Fruit fly (Drosophila melanogaster) whole organism, embryonic: ENCODE data around the gene CG7601.

Source experiments
- Awh ChIP-seq: fragments of 200-800 bp; sonication (Bioruptor generic); IDR thresholded peaks from 2 replicates; pipeline ENCODE4, ENCODE4 v1.3.6; 2022; ENCODE audit warnings: missing biosample characterization, missing genetic modification characterization
- CG10147 ChIP-seq: fragments of 200-800 bp; sonication (Bioruptor generic); optimal IDR thresholded peaks from 2 replicates; lab custom pipeline; 2019; ENCODE audit warnings: missing biosample characterization, mild to moderate bottlenecking, missing genetic modification characterization, moderate library complexity
- CG1024 ChIP-seq: fragments of 200-800 bp; sonication (Bioruptor generic); IDR thresholded peaks from 2 replicates; pipeline ENCODE4 v1.3.6; 2022; ENCODE audit warnings: missing biosample characterization, missing genetic modification characterization
- CG10565 ChIP-seq: fragments of 200-800 bp; sonication (Bioruptor generic); optimal IDR thresholded peaks from 3 replicates; lab custom pipeline; 2016; ENCODE audit warnings: missing biosample characterization, mild to moderate bottlenecking, missing genetic modification characterization
- CG11085 ChIP-seq: fragments of 200-800 bp; sonication (Bioruptor generic); IDR thresholded peaks from 2 replicates; pipeline ENCODE4 v1.3.6; 2022; ENCODE audit warnings: missing biosample characterization, missing genetic modification characterization
- CG12071 ChIP-seq: fragments of 200-800 bp; sonication (Bioruptor generic); optimal IDR thresholded peaks from 3 replicates; lab custom pipeline; 2018; ENCODE audit warnings: missing biosample characterization, mild to moderate bottlenecking, missing genetic modification characterization
- CG12219 ChIP-seq: fragments of 200-800 bp; sonication (Bioruptor generic); optimal IDR thresholded peaks from 3 replicates; lab custom pipeline; 2018; ENCODE audit warnings: missing biosample characterization, mild to moderate bottlenecking, missing genetic modification characterization
- CG1233 ChIP-seq: fragments of 200-800 bp; sonication (Bioruptor generic); optimal IDR thresholded peaks from 4 replicates; lab custom pipeline; 2018; ENCODE audit warnings: missing biosample characterization, mild to moderate bottlenecking, missing genetic modification characterization
- CG13296 ChIP-seq: fragments of 200-800 bp; sonication (Bioruptor generic); optimal IDR thresholded peaks from 3 replicates; lab custom pipeline; 2018; ENCODE audit warnings: missing biosample characterization, mild to moderate bottlenecking, missing genetic modification characterization
- CG13894 ChIP-seq: fragments of 200-800 bp; sonication (Bioruptor generic); optimal IDR thresholded peaks from 3 replicates; lab custom pipeline; 2018; ENCODE audit warnings: missing biosample characterization, mild to moderate bottlenecking, missing genetic modification characterization, moderate library complexity
- CG14667 ChIP-seq: fragments of 200-800 bp; sonication (Bioruptor generic); IDR thresholded peaks from 2 replicates; pipeline ENCODE4 v1.3.6; 2022; ENCODE audit warnings: missing biosample characterization, missing genetic modification characterization
- CG17328 ChIP-seq: fragments of 200-800 bp; sonication (Bioruptor generic); IDR thresholded peaks from 2 replicates; pipeline ENCODE4 v1.3.6; 2022; ENCODE audit warnings: missing biosample characterization, missing genetic modification characterization
- CG1792 ChIP-seq: fragments of 200-800 bp; sonication (Bioruptor generic); optimal IDR thresholded peaks from 2 replicates; lab custom pipeline; 2016; ENCODE audit warnings: missing biosample characterization, missing genetic modification characterization
- CG18764 ChIP-seq: fragments of 200-800 bp; sonication (Bioruptor generic); optimal IDR thresholded peaks from 3 replicates; lab custom pipeline; 2016; ENCODE audit warnings: missing biosample characterization, missing genetic modification characterization
- CG33557 ChIP-seq: fragments of 200-800 bp; sonication (Bioruptor generic); optimal IDR thresholded peaks from 2 replicates; lab custom pipeline; 2019; ENCODE audit warnings: missing biosample characterization, mild to moderate bottlenecking, missing genetic modification characterization, moderate library complexity
- CG3995 ChIP-seq: fragments of 200-800 bp; sonication (Bioruptor generic); optimal IDR thresholded peaks from 3 replicates; lab custom pipeline; 2016; ENCODE audit warnings: missing biosample characterization, missing genetic modification characterization
- CG4282 ChIP-seq: fragments of 200-800 bp; sonication (Bioruptor generic); optimal IDR thresholded peaks from 2 replicates; lab custom pipeline; 2016; ENCODE audit warnings: missing biosample characterization, missing genetic modification characterization
- CG5245 ChIP-seq: fragments of 200-800 bp; sonication (Bioruptor generic); optimal IDR thresholded peaks from 3 replicates; lab custom pipeline; 2016; ENCODE audit warnings: missing biosample characterization, missing genetic modification characterization
- CG8944 ChIP-seq: fragments of 200-800 bp; sonication (Bioruptor generic); optimal IDR thresholded peaks from 3 replicates; lab custom pipeline; 2016; ENCODE audit warnings: missing biosample characterization, missing genetic modification characterization
- CG9727 ChIP-seq: fragments of 200-800 bp; sonication (Bioruptor generic); optimal IDR thresholded peaks from 3 replicates; lab custom pipeline; 2017; ENCODE audit warnings: missing biosample characterization, mild to moderate bottlenecking, missing genetic modification characterization
- Chrac-16 ChIP-seq: fragments of 200-800 bp; sonication (Bioruptor generic); optimal IDR thresholded peaks from 3 replicates; lab custom pipeline; 2016; ENCODE audit warnings: missing biosample characterization, missing genetic modification characterization
- Doc2 ChIP-seq: fragments of 200-800 bp; sonication (Bioruptor generic); IDR thresholded peaks from 2 replicates; pipeline ENCODE4 v1.3.6; 2022; ENCODE audit warnings: missing biosample characterization, missing genetic modification characterization
- Fer1 ChIP-seq: fragments of 200-800 bp; sonication (Bioruptor generic); optimal IDR thresholded peaks from 2 replicates; lab custom pipeline; 2017; ENCODE audit warnings: missing biosample characterization, mild to moderate bottlenecking, missing genetic modification characterization
- H2.0 ChIP-seq: fragments of 200-800 bp; sonication (Bioruptor generic); IDR thresholded peaks from 2 replicates; pipeline ENCODE4 v1.3.6; 2022; ENCODE audit warnings: missing biosample characterization, missing genetic modification characterization
- Hr39 ChIP-seq: fragments of >200 bp; optimal IDR thresholded peaks from 2 replicates; lab custom pipeline; 2017
- Hr78 ChIP-seq, 2 experiments: fragments of 200-800 bp in 1 of 2; fragments of >200 bp in 1 of 2; sonication (Bioruptor generic) in 1 of 2; optimal IDR thresholded peaks; 2 replicates each; lab custom pipeline; 2017 to 2019; ENCODE audit warnings: missing biosample characterization in 2 of 2, missing genetic modification characterization in 2 of 2, mild to moderate bottlenecking in 1 of 2, moderate library complexity in 1 of 2
- MBD-R2 ChIP-seq: fragments of 200-800 bp; sonication (Bioruptor generic); IDR thresholded peaks from 2 replicates; pipeline ENCODE4 v1.3.6; 2022; ENCODE audit warnings: missing biosample characterization, missing genetic modification characterization
- NC2β ChIP-seq: fragments of 200-800 bp; sonication (Bioruptor generic); optimal IDR thresholded peaks from 2 replicates; lab custom pipeline; 2016; ENCODE audit warnings: missing biosample characterization, missing genetic modification characterization
- Oaz ChIP-seq: fragments of 200-800 bp; sonication (Bioruptor generic); IDR thresholded peaks from 2 replicates; pipeline ENCODE4 v1.3.6; 2022; ENCODE audit warnings: missing biosample characterization, missing genetic modification characterization
- Ptx1 ChIP-seq: fragments of 200-800 bp; sonication (Bioruptor generic); IDR thresholded peaks from 2 replicates; pipeline ENCODE4 v1.3.6; 2022; ENCODE audit warnings: missing biosample characterization, missing genetic modification characterization
- Vsx1 ChIP-seq: fragments of 200-800 bp; sonication (Bioruptor generic); optimal IDR thresholded peaks from 2 replicates; lab custom pipeline; 2017; ENCODE audit warnings: missing biosample characterization, mild to moderate bottlenecking, missing genetic modification characterization, missing genetic modification reagents
- btn ChIP-seq: fragments of 200-800 bp; sonication (Bioruptor generic); optimal IDR thresholded peaks from 2 replicates; lab custom pipeline; 2016; ENCODE audit warnings: missing biosample characterization, missing genetic modification characterization
- crp ChIP-seq, 2 experiments: fragments of 200-800 bp; sonication (Bioruptor generic); optimal IDR thresholded peaks; 2 replicates in 1 of 2; 3 replicates in 1 of 2; lab custom pipeline; 2017; ENCODE audit warnings: missing biosample characterization in 2 of 2, missing genetic modification characterization in 2 of 2, mild to moderate bottlenecking in 1 of 2, moderate library complexity in 1 of 2
- dan ChIP-seq: fragments of 200-800 bp; sonication (Bioruptor generic); IDR thresholded peaks from 2 replicates; pipeline ENCODE4 v1.3.6; 2022; ENCODE audit warnings: missing biosample characterization, missing genetic modification characterization
- dati ChIP-seq: fragments of 200-800 bp; sonication (Bioruptor generic); IDR thresholded peaks from 2 replicates; pipeline ENCODE4 v1.3.6; 2022; ENCODE audit warnings: missing biosample characterization, missing genetic modification characterization
- ems ChIP-seq: fragments of 200-800 bp; sonication (Bioruptor generic); optimal IDR thresholded peaks from 3 replicates; lab custom pipeline; 2016; ENCODE audit warnings: missing biosample characterization, missing genetic modification characterization
- kni ChIP-seq: fragments of 200-800 bp; sonication (Bioruptor generic); optimal IDR thresholded peaks from 3 replicates; lab custom pipeline; 2017; ENCODE audit warnings: mild to moderate bottlenecking, missing biosample characterization, missing genetic modification reagents, missing genetic modification characterization
- mld ChIP-seq: fragments of 200-800 bp; sonication (Bioruptor generic); IDR thresholded peaks from 3 replicates; pipeline ENCODE4 v1.3.6; 2022; ENCODE audit warnings: missing biosample characterization, missing genetic modification characterization; ENCODE audit not compliant: partially characterized antibody
- nau ChIP-seq: fragments of 200-800 bp; sonication (Bioruptor generic); optimal IDR thresholded peaks from 3 replicates; lab custom pipeline; 2017; ENCODE audit warnings: missing biosample characterization, mild to moderate bottlenecking, missing genetic modification characterization, missing genetic modification reagents
- nom ChIP-seq: fragments of 200-800 bp; sonication (Bioruptor generic); optimal IDR thresholded peaks from 2 replicates; lab custom pipeline; 2017; ENCODE audit warnings: missing biosample characterization, missing genetic modification characterization, mild to moderate bottlenecking, moderate library complexity, missing genetic modification reagents
- oc ChIP-seq: fragments of 200-800 bp; sonication (Bioruptor generic); optimal IDR thresholded peaks from 2 replicates; lab custom pipeline; 2018; ENCODE audit warnings: missing biosample characterization, mild to moderate bottlenecking, missing genetic modification characterization, moderate library complexity
- pita ChIP-seq: fragments of 200-800 bp; sonication (Bioruptor generic); optimal IDR thresholded peaks from 2 replicates; lab custom pipeline; 2017; ENCODE audit warnings: missing biosample characterization, mild to moderate bottlenecking, missing genetic modification characterization
- ranshi ChIP-seq: fragments of 200-800 bp; sonication (Bioruptor generic); IDR thresholded peaks from 2 replicates; pipeline ENCODE4 v1.3.6; 2022; ENCODE audit warnings: missing biosample characterization, missing genetic modification characterization
- salm ChIP-seq: fragments of 200-800 bp; sonication (Bioruptor generic); optimal IDR thresholded peaks from 2 replicates; lab custom pipeline; 2018; ENCODE audit warnings: missing biosample characterization, mild to moderate bottlenecking, missing genetic modification characterization
- sd ChIP-seq: fragments of 200-800 bp; sonication (Bioruptor generic); optimal IDR thresholded peaks from 3 replicates; lab custom pipeline; 2018; ENCODE audit warnings: missing biosample characterization, mild to moderate bottlenecking, missing genetic modification characterization, moderate library complexity
- sens ChIP-seq: fragments of 200-800 bp; sonication (Bioruptor generic); peaks from one replicate; lab custom pipeline; 2016; ENCODE audit warnings: missing biosample characterization, missing genetic modification characterization
- sisA ChIP-seq: fragments of 200-800 bp; sonication (Bioruptor generic); IDR thresholded peaks from 2 replicates; pipeline ENCODE4 v1.3.6; 2022; ENCODE audit warnings: missing biosample characterization, missing genetic modification characterization
- slou ChIP-seq: fragments of 200-800 bp; sonication (Bioruptor generic); optimal IDR thresholded peaks from 3 replicates; lab custom pipeline; 2016; ENCODE audit warnings: missing biosample characterization, missing genetic modification characterization
- ssp ChIP-seq: fragments of 200-800 bp; sonication (Bioruptor generic); IDR thresholded peaks from 2 replicates; pipeline ENCODE4 v1.3.6; 2022; ENCODE audit warnings: missing biosample characterization, missing genetic modification characterization
- unc-4 ChIP-seq: fragments of 200-800 bp; sonication (Bioruptor generic); IDR thresholded peaks from 2 replicates; pipeline ENCODE4 v1.3.6; 2022; ENCODE audit warnings: missing biosample characterization, missing genetic modification characterization; ENCODE audit not compliant: partially characterized antibody
- zfh2 ChIP-seq: fragments of 200-800 bp; sonication (Bioruptor generic); optimal IDR thresholded peaks from 2 replicates; lab custom pipeline; 2016; ENCODE audit warnings: missing biosample characterization, missing genetic modification characterization

The CG7601 gene

DNA sequence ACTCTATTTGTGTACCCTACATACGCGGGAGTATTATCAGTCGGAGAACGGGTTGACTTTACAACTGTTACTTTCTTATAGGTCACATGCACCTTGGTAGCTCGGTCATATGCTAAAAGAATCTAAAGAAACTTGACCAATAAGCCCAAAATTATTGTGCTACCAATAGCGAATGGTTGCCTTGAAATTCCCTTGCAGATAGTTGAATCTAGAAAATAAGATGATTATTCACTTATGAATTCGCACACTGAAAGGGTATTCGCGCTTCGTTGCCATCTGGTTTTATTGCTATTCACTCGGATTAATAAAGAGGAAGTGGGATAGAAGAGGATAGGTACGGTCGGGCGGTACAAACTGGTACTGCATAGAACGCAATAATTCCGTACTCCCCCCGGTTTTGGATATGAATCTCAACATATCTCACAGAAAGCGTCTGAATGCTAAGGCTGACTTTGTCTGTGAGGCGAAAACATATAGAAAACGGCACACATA is 37.3 kb upstream of the CG7601 start (continued):
- TF ChIP-seq CG11085 (GFP tag; lab: Robert Waterston, UW) (0 out of 2 replicates have a peak, but pooled peaks have one; percentile 28), Ptx1 (GFP tag; lab: Robert Waterston, UW) (peak; percentile 78), CG1792 (GFP tag; lab: Kevin White, UChicago) (peak; percentile 53), dan (no peak), CG12219 (GFP tag; lab: Kevin White, UChicago) (peak; percentile 59), CG14667 (peak; percentile 57), CG5245 (GFP tag; lab: Kevin White, UChicago) (peak; percentile 30), Chrac-16 (GFP tag; lab: Kevin White, UChicago) (peak; percentile 62), zfh2 (peak; percentile 88), Hr78 (GFP tag; optimal IDR thresholded peaks at IDR 0.05; lab: Kevin White, UChicago) (no peak), crp (GFP tag; optimal IDR thresholded peaks at IDR 0.05; lab: Kevin White, UChicago) (peak in 1 of 2 experiments; percentile 30), pita (no peak), CG13894 (tag; lab: Kevin White, UChicago) (peak; percentile 99), btn (GFP tag; lab: Kevin White, UChicago) (peak; percentile 23), dati (GFP tag; lab: Robert Waterston, UW) (no peak), Awh (GFP tag; lab: Robert Waterston, UW) (no peak), salm (tag; lab: Kevin White, UChicago) (no peak), CG8944 (GFP tag; lab: Kevin White, UChicago) (peak; percentile 75), NC2β (GFP tag; lab: Kevin White, UChicago) (peak; percentile 30), CG1024 (GFP tag; lab: Robert Waterston, UW) (no peak), slou (GFP tag; lab: Kevin White, UChicago) (peak; percentile 64), ems (GFP tag; lab: Kevin White, UChicago) (peak; percentile 75), mld (no peak), sens (GFP tag; lab: Kevin White, UChicago) (peak; percentile 93), unc-4 (GFP tag; lab: Robert Waterston, UW) (no peak), CG12071 (GFP tag; lab: Kevin White, UChicago) (peak; percentile 70), kni (GFP tag; lab: Kevin White, UChicago) (no peak), Oaz (GFP tag; lab: Robert Waterston, UW) (peak; percentile 49), CG18764 (GFP tag; lab: Kevin White, UChicago) (no peak), ranshi (GFP tag; lab: Robert Waterston, UW) (peak; percentile 67; the same call in 1 of the 2 replicates), Vsx1 (no peak), H2.0 (GFP tag; lab: Robert Waterston, UW) (peak; percentile 33; the same call in 1 of the 2 replicates), CG17328 (GFP tag; lab: Robert Waterston, UW) (peak; percentile 43; the same call in 1 of the 2 replicates), MBD-R2 (peak; percentile 56; the same call in 1 of the 2 replicates), nau (no peak), CG3995 (GFP tag; lab: Kevin White, UChicago) (peak; percentile 32), CG10147 (peak; percentile 81), Hr39 (no peak), sd (tag; lab: Kevin White, UChicago) (no peak), nom (peak; percentile 19), CG33557 (GFP tag; lab: Kevin White, UChicago) (no peak), ssp (GFP tag; lab: Robert Waterston, UW) (peak; percentile 59), CG9727 (GFP tag; lab: Kevin White, UChicago) (peak; percentile 76), oc (tag; lab: Kevin White, UChicago) (peak; percentile 38), CG13296 (GFP tag; lab: Kevin White, UChicago) (peak; percentile 27), CG10565 (GFP tag; lab: Kevin White, UChicago) (no peak), Fer1 (GFP tag; lab: Kevin White, UChicago) (peak; percentile 61), sisA (peak; percentile 77; the same call in 1 of the 2 replicates), Doc2 (no peak), CG4282 (GFP tag; lab: Kevin White, UChicago) (peak; percentile 57), CG1233 (GFP tag; lab: Kevin White, UChicago) (peak; percentile 69)
